Worm (Caenorhabditis elegans): Measurements from ENCODE around the gene cash-1.

cash-1 gene

ce11 chrV:10352928-10353427 is 9.1 kb upstream of the cash-1 start, which contains the start of gene nol-56:
Gene nol-56 (minus strand): TSS chrV:10352978.
- 0 out of 2 replicates have a peak, but pooled peaks have one; percentile 8 for TF ChIP-seq nhr-42 (GFP tag; IDR thresholded peaks at IDR 0.05)
- peak; percentile 93 for TF ChIP-seq mes-2 (tag; optimal IDR thresholded peaks at IDR 0.05; ENCODE audit: poor library complexity, severe bottlenecking)
- TF ChIP-seq daf-16 (GFP tag; optimal IDR thresholded peaks at IDR 0.05) = peak in 1 of 2 experiments; percentile 4
- peak; percentile 62 for TF ChIP-seq daf-16 (tag; optimal IDR thresholded peaks at IDR 0.05)
- TF ChIP-seq ztf-7 (tag; optimal IDR thresholded peaks at IDR 0.05) = peak; percentile 62
- peak; percentile 68 for TF ChIP-seq hmg-1.1 (GFP tag; IDR thresholded peaks at IDR 0.05)
- peak in 1 of 2 experiments; percentile 94 for TF ChIP-seq lsy-2 (tag; optimal IDR thresholded peaks at IDR 0.05)
- TF ChIP-seq nhr-11 (tag; optimal IDR thresholded peaks at IDR 0.05) = peak; percentile 62
- TF ChIP-seq nhr-48 (tag; optimal IDR thresholded peaks at IDR 0.05) = peak; percentile 27
- TF ChIP-seq Y5F2A.4 (GFP tag; optimal IDR thresholded peaks at IDR 0.05) = no peak
- TF ChIP-seq hif-1 (tag; optimal IDR thresholded peaks at IDR 0.05) = peak; percentile 10 to 58
- no peak for TF ChIP-seq jun-1 (tag; optimal IDR thresholded peaks at IDR 0.05)
- peak in 1 of 2 experiments; percentile 36 for TF ChIP-seq mdl-1 (tag; optimal IDR thresholded peaks at IDR 0.05)
- peak; percentile 87 for TF ChIP-seq mep-1 (tag; optimal IDR thresholded peaks at IDR 0.05)
- 0 out of 2 replicates have a peak, but pooled peaks have one; percentile 36 for TF ChIP-seq ctbp-1 (GFP tag; IDR thresholded peaks at IDR 0.05)
- no peak for TF ChIP-seq ces-1 (GFP tag; optimal IDR thresholded peaks at IDR 0.05)
- no peak for TF ChIP-seq nhr-111 (GFP tag; optimal IDR thresholded peaks at IDR 0.05)
- TF ChIP-seq nhr-41 (GFP tag; IDR thresholded peaks at IDR 0.05) = no peak
- no peak for TF ChIP-seq attf-4 (tag; optimal IDR thresholded peaks at IDR 0.05)
- TF ChIP-seq D1046.2 (GFP tag; IDR thresholded peaks at IDR 0.05) = no peak
- TF ChIP-seq madf-5 (GFP tag; IDR thresholded peaks at IDR 0.05) = no peak
- peak; percentile 22 for TF ChIP-seq zfp-2 (tag; optimal IDR thresholded peaks at IDR 0.05)
- TF ChIP-seq tra-1 (GFP tag; IDR thresholded peaks at IDR 0.05) = no peak
- TF ChIP-seq mxl-3 (GFP tag; optimal IDR thresholded peaks at IDR 0.05) = no peak
- TF ChIP-seq unc-39 (tag; optimal IDR thresholded peaks at IDR 0.05) = no peak
- no peak for TF ChIP-seq ztf-11 (tag; optimal IDR thresholded peaks at IDR 0.05)
- TF ChIP-seq lin-38 (GFP tag; IDR thresholded peaks at IDR 0.05) = peak; percentile 74
- TF ChIP-seq vab-7 (GFP tag; IDR thresholded peaks at IDR 0.05) = no peak; the same call in 1 of the 2 replicates
- peak; percentile 62 for TF ChIP-seq nhr-6 (tag; optimal IDR thresholded peaks at IDR 0.05)
- peak; percentile 77 for TF ChIP-seq T20F7.1 (GFP tag; optimal IDR thresholded peaks at IDR 0.05)
- peak; percentile 71 for TF ChIP-seq nhr-77 (tag; optimal IDR thresholded peaks at IDR 0.05)
- TF ChIP-seq spr-1 (tag; optimal IDR thresholded peaks at IDR 0.05) = peak; percentile 52
- no peak for TF ChIP-seq Y105C5A.15 (GFP tag; IDR thresholded peaks at IDR 0.05)
- TF ChIP-seq F26F4.8 (GFP tag; conservative IDR thresholded peaks at IDR 0.05) = no peak
- TF ChIP-seq mxl-2 (GFP tag; conservative IDR thresholded peaks at IDR 0.05) = no peak
- peak; percentile 64 for TF ChIP-seq unc-130 (GFP tag; optimal IDR thresholded peaks at IDR 0.05)
- TF ChIP-seq duxl-1 (tag; optimal IDR thresholded peaks at IDR 0.05; ENCODE audit: poor library complexity) = peak; percentile 36
- TF ChIP-seq dmd-9 (GFP tag; IDR thresholded peaks at IDR 0.05) = 0 out of 2 replicates have a peak, but pooled peaks have one; percentile 57
- peak; percentile 79 for TF ChIP-seq nhr-25 (tag; optimal IDR thresholded peaks at IDR 0.05; ENCODE audit: borderline replicate concordance, insufficient read depth)
- no peak for TF ChIP-seq skn-1 (tag; optimal IDR thresholded peaks at IDR 0.05)
- TF ChIP-seq aly-2 (tag; optimal IDR thresholded peaks at IDR 0.05) = no peak
- peak; percentile 47 for TF ChIP-seq F37D6.2 (tag; optimal IDR thresholded peaks at IDR 0.05)
- TF ChIP-seq pqm-1 (tag; optimal IDR thresholded peaks at IDR 0.05) = no peak
- peak; percentile 80 for TF ChIP-seq dmd-6 (GFP tag; IDR thresholded peaks at IDR 0.05)
- no peak for TF ChIP-seq tag-97 (GFP tag; IDR thresholded peaks at IDR 0.05)
- TF ChIP-seq daf-19 (GFP tag; conservative IDR thresholded peaks at IDR 0.05) = no peak
- TF ChIP-seq ZK337.2 (GFP tag; IDR thresholded peaks at IDR 0.05) = peak; percentile 74; the same call in 1 of the 2 replicates
- peak; percentile 65; the same call in 1 of the 2 replicates for TF ChIP-seq pha-4 (GFP tag; IDR thresholded peaks at IDR 0.05)
- peak; percentile 32 for TF ChIP-seq pha-4 (tag; optimal IDR thresholded peaks at IDR 0.05)
- TF ChIP-seq ZK546.5 (tag; optimal IDR thresholded peaks at IDR 0.05) = peak in 1 of 2 experiments; percentile 24
- peak; percentile 11 for TF ChIP-seq F49E8.2 (tag; optimal IDR thresholded peaks at IDR 0.05; ENCODE audit: borderline replicate concordance)
